Worm (Caenorhabditis elegans) whole organism, young adult: ENCODE measurements around the gene osta-2.

Experiments used
- C06A6.2 ChIP-seq: fragments of 200-800 bp; sonication (Bioruptor generic); conservative IDR thresholded peaks from 2 replicates; pipeline ENCODE4 v1.3.6; 2022; ENCODE audit warnings: missing genetic modification characterization, missing compliant biosample characterization
- F22D6.2 ChIP-seq: sonication (generic microtip); optimal IDR thresholded peaks from 2 replicates; lab custom pipeline; 2016; ENCODE audit warnings: mild to moderate bottlenecking, missing genetic modification characterization, missing compliant biosample characterization
- F23B12.7 ChIP-seq: sonication (generic microtip); optimal IDR thresholded peaks from 2 replicates; lab custom pipeline; 2017; ENCODE audit warnings: missing genetic modification characterization, mild to moderate bottlenecking, missing compliant biosample characterization, antibody characterized with exemption, moderate library complexity; ENCODE audit not compliant: insufficient read depth
- F33H1.4 ChIP-seq: fragments of 200-800 bp; sonication (Bioruptor generic); IDR thresholded peaks from 2 replicates; pipeline ENCODE4 v1.3.6; 2022; ENCODE audit warnings: missing genetic modification reagents, missing genetic modification characterization, missing compliant biosample characterization
- F37B4.10 ChIP-seq: fragments of 200-800 bp; sonication (Bioruptor generic); IDR thresholded peaks from 2 replicates; pipeline ENCODE4 v1.3.6; 2022; ENCODE audit warnings: missing genetic modification characterization, missing compliant biosample characterization
- F52B5.7 ChIP-seq: sonication (generic microtip); optimal IDR thresholded peaks from 2 replicates; lab custom pipeline; 2016; ENCODE audit warnings: mild to moderate bottlenecking, missing genetic modification characterization, missing compliant biosample characterization
- F55B11.4 ChIP-seq: sonication (generic microtip); optimal IDR thresholded peaks from 2 replicates; lab custom pipeline; 2016; ENCODE audit warnings: missing compliant biosample characterization, missing genetic modification characterization, borderline replicate concordance; ENCODE audit not compliant: insufficient read depth
- Y53F4B.3 ChIP-seq: fragments of 200-800 bp; sonication (Bioruptor generic); IDR thresholded peaks from 2 replicates; pipeline ENCODE4 v1.3.6; 2022; ENCODE audit warnings: missing genetic modification reagents, missing genetic modification characterization, missing compliant biosample characterization
- Y95B8A.8 ChIP-seq: fragments of 200-800 bp; sonication (Bioruptor generic); IDR thresholded peaks from 2 replicates; pipeline ENCODE4 v1.3.6; 2022; ENCODE audit warnings: missing genetic modification reagents, missing genetic modification characterization, missing compliant biosample characterization
- ZK185.1 ChIP-seq: sonication (generic microtip); optimal IDR thresholded peaks from 2 replicates; lab custom pipeline; 2016; ENCODE audit warnings: mild to moderate bottlenecking, missing genetic modification characterization, missing compliant biosample characterization; ENCODE audit not compliant: poor library complexity, severe bottlenecking
- aptf-2 ChIP-seq: fragments of 200-800 bp; sonication (Bioruptor generic); conservative IDR thresholded peaks from 2 replicates; pipeline ENCODE4 v1.3.6; 2022; ENCODE audit warnings: missing genetic modification reagents, missing genetic modification characterization, missing compliant biosample characterization
- aptf-3 ChIP-seq: fragments of 200-800 bp; sonication (Bioruptor generic); IDR thresholded peaks from 2 replicates; pipeline ENCODE4 v1.3.6; 2022; ENCODE audit warnings: missing genetic modification characterization, missing compliant biosample characterization
- attf-3 ChIP-seq: fragments of 200-800 bp; sonication (Bioruptor generic); conservative IDR thresholded peaks from 2 replicates; pipeline ENCODE4 v1.3.6; 2022; ENCODE audit warnings: missing genetic modification reagents, missing genetic modification characterization, missing compliant biosample characterization
- attf-6 ChIP-seq: fragments of 200-800 bp; sonication (Bioruptor generic); IDR thresholded peaks from 2 replicates; pipeline ENCODE4 v1.3.6; 2022; ENCODE audit warnings: missing genetic modification reagents, missing genetic modification characterization, missing compliant biosample characterization
- ceh-27 ChIP-seq: fragments of 200-800 bp; sonication (Bioruptor generic); optimal IDR thresholded peaks from 2 replicates; lab custom pipeline; 2018; ENCODE audit warnings: mild to moderate bottlenecking, missing genetic modification characterization, moderate library complexity, missing compliant biosample characterization
- ceh-58 ChIP-seq: fragments of 200-800 bp; sonication (Bioruptor generic); IDR thresholded peaks from 2 replicates; pipeline ENCODE4 v1.3.6; 2022; ENCODE audit warnings: missing genetic modification characterization, missing compliant biosample characterization
- ceh-79 ChIP-seq: sonication (generic microtip); optimal IDR thresholded peaks from 2 replicates; lab custom pipeline; 2017; ENCODE audit warnings: mild to moderate bottlenecking, missing genetic modification characterization, missing compliant biosample characterization
- dpl-1 ChIP-seq: fragments of 150-350 bp; optimal IDR thresholded peaks from 2 replicates; lab custom pipeline; 2014; ENCODE audit warnings: missing biosample characterization, missing genetic modification reagents, missing genetic modification characterization
- efl-1 ChIP-seq: fragments of 150-350 bp; optimal IDR thresholded peaks from 2 replicates; lab custom pipeline; 2014; ENCODE audit warnings: missing biosample characterization, missing genetic modification reagents, missing genetic modification characterization
- ekl-4 ChIP-seq: fragments of 200-800 bp; sonication (Bioruptor generic); IDR thresholded peaks from 2 replicates; pipeline ENCODE4 v1.3.6; 2022; ENCODE audit warnings: missing genetic modification reagents, missing genetic modification characterization, missing compliant biosample characterization
- gei-17 ChIP-seq: fragments of 200-800 bp; sonication (Bioruptor generic); optimal IDR thresholded peaks from 2 replicates; lab custom pipeline; 2018; ENCODE audit warnings: mild to moderate bottlenecking, missing genetic modification characterization, missing compliant biosample characterization
- hlh-12 ChIP-seq: sonication (generic microtip); optimal IDR thresholded peaks from 2 replicates; lab custom pipeline; 2016; ENCODE audit warnings: missing genetic modification characterization, missing compliant biosample characterization
- hsf-1 ChIP-seq: fragments of 200-800 bp; sonication (Bioruptor generic); IDR thresholded peaks from 2 replicates; pipeline ENCODE4 v1.3.6; 2022; ENCODE audit warnings: missing genetic modification reagents, missing genetic modification characterization, missing compliant biosample characterization
- lag-1 ChIP-seq: fragments of 200-800 bp; sonication (Bioruptor generic); IDR thresholded peaks from 2 replicates; pipeline ENCODE4 v1.3.6; 2022; ENCODE audit warnings: missing genetic modification reagents, missing genetic modification characterization, missing compliant biosample characterization
- let-526 ChIP-seq: fragments of 200-800 bp; sonication (Bioruptor generic); IDR thresholded peaks from 2 replicates; pipeline ENCODE4 v1.3.6; 2022; ENCODE audit warnings: missing genetic modification reagents, missing genetic modification characterization, missing compliant biosample characterization
- lin-40 ChIP-seq: sonication (generic microtip); optimal IDR thresholded peaks from 2 replicates; lab custom pipeline; 2016; ENCODE audit warnings: missing genetic modification characterization, mild to moderate bottlenecking, missing compliant biosample characterization, missing genotype, missing genetic modification reagents
- lsl-1 ChIP-seq: fragments of 200-800 bp; sonication (Bioruptor generic); optimal IDR thresholded peaks from 2 replicates; lab custom pipeline; 2018; ENCODE audit warnings: mild to moderate bottlenecking, missing genetic modification characterization, moderate library complexity, missing compliant biosample characterization
- madf-3 ChIP-seq: fragments of 200-800 bp; sonication (Bioruptor generic); IDR thresholded peaks from 2 replicates; pipeline ENCODE4 v1.3.6; 2022; ENCODE audit warnings: missing genetic modification reagents, missing genetic modification characterization, missing compliant biosample characterization
- madf-6 ChIP-seq: fragments of 200-800 bp; sonication (Bioruptor generic); IDR thresholded peaks from 2 replicates; pipeline ENCODE4 v1.3.6; 2022; ENCODE audit warnings: missing genetic modification reagents, missing genetic modification characterization, missing compliant biosample characterization
- mes-4 ChIP-seq: sonication (generic microtip); optimal IDR thresholded peaks from 2 replicates; lab custom pipeline; 2016; ENCODE audit warnings: missing genotype, missing genetic modification characterization, missing compliant biosample characterization
- nhr-80 ChIP-seq: sonication (generic microtip); optimal IDR thresholded peaks from 2 replicates; lab custom pipeline; 2016; ENCODE audit warnings: missing genetic modification characterization, missing compliant biosample characterization
- rcor-1 ChIP-seq: fragments of 200-800 bp; sonication (Bioruptor generic); IDR thresholded peaks from 2 replicates; pipeline ENCODE4 v1.3.6; 2022; ENCODE audit warnings: missing genetic modification reagents, missing genetic modification characterization, missing compliant biosample characterization
- sdz-38 ChIP-seq: sonication (generic microtip); optimal IDR thresholded peaks from 2 replicates; lab custom pipeline; 2016; ENCODE audit warnings: missing genotype, missing genetic modification characterization, missing compliant biosample characterization
- snpc-3.4 ChIP-seq: sonication (generic microtip); optimal IDR thresholded peaks from 2 replicates; lab custom pipeline; 2017; ENCODE audit warnings: missing genetic modification characterization, mild to moderate bottlenecking, missing compliant biosample characterization, antibody characterized with exemption, moderate library complexity, missing genotype, missing genetic modification reagents
- somi-1 ChIP-seq: fragments of 200-800 bp; sonication (Bioruptor generic); optimal IDR thresholded peaks from 2 replicates; lab custom pipeline; 2018; ENCODE audit warnings: mild to moderate bottlenecking, missing genetic modification characterization, missing compliant biosample characterization
- sptf-2 ChIP-seq: fragments of 200-800 bp; sonication (Bioruptor generic); optimal IDR thresholded peaks from 2 replicates; lab custom pipeline; 2018; ENCODE audit warnings: mild to moderate bottlenecking, missing genetic modification characterization, missing compliant biosample characterization
- tbp1 ChIP-seq: fragments of 200-800 bp; sonication (Bioruptor generic); optimal IDR thresholded peaks from 2 replicates; lab custom pipeline; 2018; ENCODE audit warnings: mild to moderate bottlenecking, missing genetic modification characterization, missing compliant biosample characterization
- tbx-9 ChIP-seq: sonication (generic microtip); optimal IDR thresholded peaks from 2 replicates; lab custom pipeline; 2016; ENCODE audit warnings: borderline replicate concordance, missing genetic modification characterization, inconsistent platforms, missing compliant biosample characterization
- tlf-1 ChIP-seq: fragments of 200-800 bp; sonication (Bioruptor generic); optimal IDR thresholded peaks from 2 replicates; lab custom pipeline; 2018; ENCODE audit warnings: mild to moderate bottlenecking, missing genetic modification characterization, missing compliant biosample characterization
- unc-130 ChIP-seq: sonication (generic microtip); optimal IDR thresholded peaks from 2 replicates; lab custom pipeline; 2016; ENCODE audit warnings: missing genetic modification reagents, missing genetic modification characterization, missing compliant biosample characterization
- zim-3 ChIP-seq: sonication (generic microtip); optimal IDR thresholded peaks from 2 replicates; lab custom pipeline; 2017; ENCODE audit warnings: mild to moderate bottlenecking, missing genetic modification characterization, moderate library complexity, missing compliant biosample characterization
- ztf-22 ChIP-seq: fragments of 200-800 bp; sonication (Bioruptor generic); optimal IDR thresholded peaks from 2 replicates; lab custom pipeline; 2018; ENCODE audit warnings: mild to moderate bottlenecking, missing genetic modification characterization, moderate library complexity, missing compliant biosample characterization
- ztf-28 ChIP-seq: fragments of 200-800 bp; sonication (Bioruptor generic); IDR thresholded peaks from 2 replicates; pipeline ENCODE4 v1.3.6; 2022; ENCODE audit warnings: missing genetic modification reagents, missing genetic modification characterization, missing compliant biosample characterization

The osta-2 gene

DNA sequence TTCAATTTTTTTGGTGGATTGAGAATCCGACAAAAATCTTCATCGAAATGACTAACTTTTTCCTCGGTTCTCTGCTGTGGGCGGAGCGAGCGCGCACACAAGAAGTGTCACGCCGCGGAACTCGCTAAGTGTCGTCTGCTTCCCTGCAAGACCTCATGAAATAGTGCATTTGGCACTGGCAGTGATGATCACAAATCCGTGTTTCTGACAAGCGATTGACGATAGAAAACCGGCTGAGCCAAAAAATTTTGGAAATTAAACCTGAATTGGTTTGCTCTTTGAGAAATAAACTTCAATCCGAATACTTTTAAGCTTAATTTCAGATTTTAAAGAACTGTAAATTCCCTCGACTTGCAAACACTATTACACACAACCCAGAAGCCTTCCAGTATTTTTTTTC lies 6.0 kb upstream of the osta-2 start (continued):
- TF ChIP-seq let-526 (GFP tag; lab: Robert Waterston, UW) (no peak), ztf-22 (GFP tag; lab: Kevin White, UChicago) (no peak), sdz-38 (tag; lab: Kevin White, UChicago) (no peak), zim-3 (no peak), F23B12.7 (tag; lab: Kevin White, UChicago) (peak; percentile 39), hsf-1 (0 out of 2 replicates have a peak, but pooled peaks have one; percentile 20), hlh-12 (no peak), snpc-3.4 (peak; percentile 92), F52B5.7 (tag; lab: Kevin White, UChicago) (no peak), mes-4 (no peak), F22D6.2 (tag; lab: Kevin White, UChicago) (no peak), tbx-9 (tag; lab: Kevin White, UChicago) (no peak), efl-1 (GFP tag; lab: Kevin White, UChicago) (no peak), lsl-1 (GFP tag; lab: Kevin White, UChicago) (peak; percentile 59), rcor-1 (GFP tag; lab: Robert Waterston, UW) (peak; percentile 48; the same call in 1 of the 2 replicates), nhr-80 (tag; lab: Kevin White, UChicago) (peak; percentile 3), ceh-58 (no peak), lag-1 (no peak), lin-40 (tag; lab: Kevin White, UChicago) (peak; percentile 49), ceh-27 (GFP tag; lab: Kevin White, UChicago) (peak; percentile 9), attf-6 (GFP tag; lab: Robert Waterston, UW) (peak; percentile 89; the same call in 1 of the 2 replicates), Y53F4B.3 (GFP tag; lab: Robert Waterston, UW) (no peak), tbp1 (GFP tag; lab: Kevin White, UChicago) (peak; percentile 78), gei-17 (GFP tag; lab: Kevin White, UChicago) (no peak), ekl-4 (GFP tag; lab: Robert Waterston, UW) (peak; percentile 47; the same call in 1 of the 2 replicates), F37B4.10 (GFP tag; lab: Robert Waterston, UW) (no peak), F33H1.4 (GFP tag; lab: Robert Waterston, UW) (peak; percentile 49; the same call in 1 of the 2 replicates), ceh-79 (no peak), somi-1 (GFP tag; lab: Kevin White, UChicago) (no peak), Y95B8A.8 (no peak), aptf-2 (GFP tag; lab: Robert Waterston, UW) (no peak), dpl-1 (GFP tag; lab: Kevin White, UChicago) (no peak), attf-3 (GFP tag; lab: Robert Waterston, UW) (no peak), tlf-1 (GFP tag; lab: Kevin White, UChicago) (no peak), madf-6 (GFP tag; lab: Robert Waterston, UW) (peak; percentile 63), sptf-2 (no peak), ZK185.1 (tag; lab: Kevin White, UChicago) (peak; percentile 10), ztf-28 (GFP tag; lab: Robert Waterston, UW) (no peak), madf-3 (GFP tag; lab: Robert Waterston, UW) (0 out of 2 replicates have a peak, but pooled peaks have one; percentile 13), unc-130 (GFP tag; lab: Kevin White, UChicago) (no peak), C06A6.2 (GFP tag; lab: Robert Waterston, UW) (no peak), F55B11.4 (tag; lab: Kevin White, UChicago) (no peak), aptf-3 (no peak)
